Worm (Caenorhabditis elegans) whole organism, late embryonic: ENCODE measurements around the gene Y37E11AM.2.

ENCODE experiments used
- K09A11.1 ChIP-seq: sonication (generic microtip); optimal IDR thresholded peaks from 2 replicates; lab custom pipeline; 2017; ENCODE audit warnings: antibody characterized with exemption, mild to moderate bottlenecking, missing genetic modification characterization, missing compliant biosample characterization; ENCODE audit not compliant: insufficient read depth
- ama-1 ChIP-seq: fragments of 150-350 bp; optimal IDR thresholded peaks from 2 replicates; lab custom pipeline; 2014
- ceh-22 ChIP-seq: sonication (generic microtip); optimal IDR thresholded peaks from 2 replicates; lab custom pipeline; 2017; ENCODE audit warnings: missing biosample characterization, missing genetic modification characterization
- fkh-10 ChIP-seq: fragments of 150-350 bp; optimal IDR thresholded peaks from 2 replicates; lab custom pipeline; 2014; ENCODE audit warnings: missing biosample characterization, missing genetic modification reagents, missing genetic modification characterization
- hlh-13 ChIP-seq: fragments of 200-800 bp; sonication (Bioruptor generic); optimal IDR thresholded peaks from 2 replicates; lab custom pipeline; 2018; ENCODE audit warnings: mild to moderate bottlenecking, missing genetic modification characterization, missing compliant biosample characterization
- hlh-6 ChIP-seq: sonication (generic microtip); optimal IDR thresholded peaks from 2 replicates; lab custom pipeline; 2016; ENCODE audit warnings: missing genotype, missing genetic modification characterization, missing compliant biosample characterization
- lim-6 ChIP-seq: sonication (generic microtip); optimal IDR thresholded peaks from 2 replicates; lab custom pipeline; 2016; ENCODE audit warnings: missing genetic modification characterization, missing compliant biosample characterization
- lin-11 ChIP-seq: fragments of 200-800 bp; sonication (Bioruptor generic); optimal IDR thresholded peaks from 2 replicates; lab custom pipeline; 2018; ENCODE audit warnings: mild to moderate bottlenecking, missing genetic modification characterization, missing compliant biosample characterization
- nfya-1 ChIP-seq: sonication (generic microtip); optimal IDR thresholded peaks from 2 replicates; lab custom pipeline; 2017; ENCODE audit warnings: missing genetic modification characterization, mild to moderate bottlenecking, missing compliant biosample characterization, antibody characterized with exemption, moderate library complexity
- pha-4 ChIP-seq: fragments of 150-350 bp; optimal IDR thresholded peaks from 2 replicates; lab custom pipeline; 2018; ENCODE audit warnings: missing biosample characterization, missing genetic modification reagents, missing genetic modification characterization
- ztf-16 ChIP-seq: sonication (generic microtip); optimal IDR thresholded peaks from 2 replicates; lab custom pipeline; 2017; ENCODE audit warnings: missing genetic modification characterization, missing compliant biosample characterization

DNA sequence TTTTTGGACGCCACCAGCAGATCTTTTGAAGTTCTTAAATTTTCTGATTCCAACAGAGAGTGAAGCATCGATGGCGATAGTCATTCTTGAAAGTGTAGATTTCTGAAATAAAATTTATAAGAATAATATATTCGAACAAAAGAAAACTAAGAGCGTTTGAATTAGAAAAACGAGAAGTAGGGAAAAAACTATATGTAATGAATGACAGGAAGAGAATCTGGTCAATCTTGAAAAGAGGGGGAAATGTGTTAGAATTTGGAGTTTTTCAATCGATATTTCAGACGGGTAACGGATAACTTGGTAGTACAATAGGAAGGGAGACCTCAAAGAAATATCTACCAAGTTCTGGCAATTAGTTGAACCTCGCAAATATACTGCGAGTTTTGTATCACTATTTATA lies 24.7 kb downstream of the Y37E11AM.2 start, which contains the start of gene Y37E11AL.9:
- TF ChIP-seq nfya-1 (tag; lab: Kevin White, UChicago): no peak
- no peak for TF ChIP-seq pha-4 (tag; lab: Kevin White, UChicago)
- TF ChIP-seq hlh-13 (GFP tag; lab: Kevin White, UChicago): no peak
- no peak for TF ChIP-seq K09A11.1 (tag; lab: Kevin White, UChicago)
- no peak for TF ChIP-seq lim-6 (tag; lab: Kevin White, UChicago)
- no peak for TF ChIP-seq lin-11 (tag; lab: Kevin White, UChicago)
- TF ChIP-seq ceh-22 (tag; lab: Kevin White, UChicago): no peak
- no peak for TF ChIP-seq hlh-6
- no peak for TF ChIP-seq fkh-10 (GFP tag; lab: Kevin White, UChicago)
- no peak for TF ChIP-seq ama-1 (lab: Kevin White, UChicago)
- TF ChIP-seq ztf-16 (tag; lab: Kevin White, UChicago): no peak
